Fruit fly (Drosophila melanogaster): ENCODE measurements around the gene Dci.

The Dci gene

DNA sequence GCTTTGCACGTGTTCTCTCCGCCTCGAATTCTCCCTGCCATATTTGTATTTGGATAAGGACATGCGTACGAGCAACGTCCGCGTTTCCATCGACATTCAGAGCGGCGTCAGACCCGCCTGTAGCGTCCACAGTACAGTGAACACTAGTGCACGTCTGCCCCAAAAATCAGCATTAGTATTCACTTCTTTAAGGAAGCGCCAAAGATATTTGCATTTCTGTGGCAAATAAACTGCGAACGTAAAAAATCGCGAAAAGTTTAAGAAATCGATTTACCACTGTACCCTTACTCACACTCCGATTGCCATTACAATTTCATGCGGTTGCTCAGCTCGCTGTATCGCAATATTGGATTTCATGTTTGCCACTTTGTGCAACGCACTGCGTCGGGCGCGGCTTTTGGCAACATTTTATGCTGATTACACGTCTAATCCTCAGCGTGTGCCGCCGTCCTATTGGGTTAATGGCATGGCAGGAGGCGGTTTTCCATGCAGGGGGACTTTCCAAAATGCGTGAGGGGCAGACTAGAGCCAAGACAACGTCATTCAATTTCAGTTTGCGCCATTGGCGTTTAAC, 48.4 kb upstream of the Dci start (continued):
- TF ChIP-seq CG15073 (GFP tag; optimal IDR thresholded peaks at IDR 0.05) (peak; percentile 60), odd (GFP tag; optimal IDR thresholded peaks at IDR 0.05) (peak; percentile 71), CG3838 (GFP tag; optimal IDR thresholded peaks at IDR 0.05) (peak; percentile 47), CG9609 (GFP tag; optimal IDR thresholded peaks at IDR 0.05) (peak; percentile 80), h (optimal IDR thresholded peaks at IDR 0.05) (no peak), tgo (GFP tag; IDR thresholded peaks at IDR 0.05) (peak; percentile 90), HLH3B (GFP tag; IDR thresholded peaks at IDR 0.05) (peak; percentile 94), CG2875 (GFP tag; optimal IDR thresholded peaks at IDR 0.05) (peak; percentile 83), sd (tag; optimal IDR thresholded peaks at IDR 0.05) (peak; percentile 64), Fer3 (tag; optimal IDR thresholded peaks at IDR 0.05) (peak; percentile 86), CG15514 (GFP tag; optimal IDR thresholded peaks at IDR 0.05) (peak; percentile 77), CoRest (tag; optimal IDR thresholded peaks at IDR 0.05) (peak; percentile 86), btn (GFP tag; optimal IDR thresholded peaks at IDR 0.05) (peak; percentile 82), pros (GFP tag; optimal IDR thresholded peaks at IDR 0.05) (peak; percentile 28), eve (GFP tag; optimal IDR thresholded peaks at IDR 0.05) (peak in 1 of 2 experiments; percentile 88), grau (tag; optimal IDR thresholded peaks at IDR 0.05) (peak; percentile 97), CG4424 (GFP tag; optimal IDR thresholded peaks at IDR 0.05) (peak; percentile 77), TFAM (GFP tag; optimal IDR thresholded peaks at IDR 0.05) (no peak), z (GFP tag; IDR thresholded peaks at IDR 0.05) (no peak), CG13123 (GFP tag; optimal IDR thresholded peaks at IDR 0.05) (peak; percentile 77), CrebB (tag; optimal IDR thresholded peaks at IDR 0.05) (peak; percentile 83), Trl (optimal IDR thresholded peaks at IDR 0.05) (no peak), Trl (GFP tag; optimal IDR thresholded peaks at IDR 0.05) (peak; percentile 87), CG10321 (GFP tag; IDR thresholded peaks at IDR 0.05) (peak; percentile 74; the same call in 1 of the 2 replicates), Dad (GFP tag; optimal IDR thresholded peaks at IDR 0.05) (peak; percentile 90), tin (GFP tag; optimal IDR thresholded peaks at IDR 0.05) (peak; percentile 88), D19B (GFP tag; optimal IDR thresholded peaks at IDR 0.05) (peak; percentile 46), MBD-R2 (GFP tag; IDR thresholded peaks at IDR 0.05) (peak; percentile 75), Hsf (GFP tag; optimal IDR thresholded peaks at IDR 0.05) (peak; percentile 91), CG1603 (tag; optimal IDR thresholded peaks at IDR 0.05) (peak; percentile 96), H15 (GFP tag; IDR thresholded peaks at IDR 0.05) (peak; percentile 90), HmgD (GFP tag; optimal IDR thresholded peaks at IDR 0.05) (peak; percentile 84), stwl (tag; optimal IDR thresholded peaks at IDR 0.05) (peak; percentile 18), CG8281 (tag; optimal IDR thresholded peaks at IDR 0.05) (peak; percentile 65), gcm (GFP tag; optimal IDR thresholded peaks at IDR 0.05) (peak; percentile 85), CG9797 (GFP tag; optimal IDR thresholded peaks at IDR 0.05) (no peak), ken (GFP tag; IDR thresholded peaks at IDR 0.05) (peak; percentile 92), Hr3 (GFP tag; optimal IDR thresholded peaks at IDR 0.05) (peak; percentile 80), gro (GFP tag; optimal IDR thresholded peaks at IDR 0.05) (peak; percentile 93), Adf1 (GFP tag; IDR thresholded peaks at IDR 0.05) (peak; percentile 66), CG16813 (GFP tag; IDR thresholded peaks at IDR 0.05; ENCODE audit: partially characterized antibody) (no peak), Ada2b (GFP tag; IDR thresholded peaks at IDR 0.05) (peak; percentile 91), Drgx (GFP tag; IDR thresholded peaks at IDR 0.05) (peak; percentile 96), hb (GFP tag; IDR thresholded peaks at IDR 0.05; ENCODE audit: partially characterized antibody) (no peak), CG30403 (GFP tag; optimal IDR thresholded peaks at IDR 0.05) (peak; percentile 89), fd64A (GFP tag; optimal IDR thresholded peaks at IDR 0.05) (peak; percentile 80), lola (GFP tag; optimal IDR thresholded peaks at IDR 0.05) (peak in 1 of 3 experiments; percentile 74), mirr (GFP tag; optimal IDR thresholded peaks at IDR 0.05) (peak; percentile 67), CG17359 (tag; optimal IDR thresholded peaks at IDR 0.05) (peak; percentile 88), sens (GFP tag) (peak; percentile 99), unpg (GFP tag; optimal IDR thresholded peaks at IDR 0.05) (peak; percentile 91)

All from whole organism, embryonic.